Fruit fly (Drosophila melanogaster) whole organism, wandering third instar larva: ENCODE measurements around the gene CG34117.
A peak's percentile ranks its signal among the peaks of the same experiment; 100 is the strongest.

Source experiments
- Abd-B ChIP-seq: fragments of >200 bp; optimal IDR thresholded peaks from 2 replicates; lab custom pipeline; 2017; ENCODE audit warnings: missing biosample characterization, missing genetic modification characterization
- CG32264 ChIP-seq: fragments of 200-800 bp; sonication (Bioruptor generic); optimal IDR thresholded peaks from 2 replicates; lab custom pipeline; 2016; ENCODE audit warnings: missing biosample characterization, missing genetic modification characterization
- CG9705 ChIP-seq: fragments of 200-800 bp; sonication (Bioruptor generic); optimal IDR thresholded peaks from 2 replicates; lab custom pipeline; 2018; ENCODE audit warnings: missing biosample characterization, mild to moderate bottlenecking, missing genetic modification characterization
- CrebA ChIP-seq: fragments of 200-800 bp; sonication (Bioruptor generic); optimal IDR thresholded peaks from 2 replicates; lab custom pipeline; 2016; ENCODE audit warnings: missing biosample characterization, mild to moderate bottlenecking, missing genetic modification characterization, borderline replicate concordance
- Dfd ChIP-seq: fragments of >200 bp; optimal IDR thresholded peaks from 2 replicates; lab custom pipeline; 2017; ENCODE audit warnings: missing biosample characterization, missing genetic modification characterization
- Dif ChIP-seq: fragments of 200-275, 200-300 bp; sonication (Bioruptor generic); optimal IDR thresholded peaks from 2 replicates; lab custom pipeline; 2018; ENCODE audit warnings: missing biosample characterization, missing genetic modification characterization; ENCODE audit not compliant: partially characterized antibody
- GATAd ChIP-seq: sonication (Bioruptor generic); optimal IDR thresholded peaks from 2 replicates; lab custom pipeline; 2016; ENCODE audit warnings: missing biosample characterization, missing genetic modification characterization
- HLH106 ChIP-seq: fragments of 200-800 bp; optimal IDR thresholded peaks from 3 replicates; lab custom pipeline; 2019; ENCODE audit warnings: missing biosample characterization, mild to moderate bottlenecking, missing genetic modification characterization, moderate library complexity
- Hnf4 ChIP-seq: fragments of 200-800 bp; sonication (Bioruptor generic); optimal IDR thresholded peaks from 2 replicates; lab custom pipeline; 2016; ENCODE audit warnings: missing biosample characterization, mild to moderate bottlenecking, missing genetic modification characterization
- Hr78 ChIP-seq: fragments of >200 bp; optimal IDR thresholded peaks from 2 replicates; lab custom pipeline; 2017; ENCODE audit warnings: missing biosample characterization, missing genetic modification characterization
- Hr83 ChIP-seq: fragments of 200-300 bp; sonication (Bioruptor generic); optimal IDR thresholded peaks from 2 replicates; lab custom pipeline; 2016; ENCODE audit warnings: missing biosample characterization, mild to moderate bottlenecking, missing genetic modification characterization, moderate library complexity; ENCODE audit not compliant: poor library complexity, severe bottlenecking
- Jra ChIP-seq: sonication (Bioruptor generic); optimal IDR thresholded peaks from 2 replicates; lab custom pipeline; 2016; ENCODE audit warnings: missing biosample characterization, missing genetic modification characterization
- Mio ChIP-seq: sonication (Bioruptor generic); optimal IDR thresholded peaks from 2 replicates; lab custom pipeline; 2016; ENCODE audit warnings: missing biosample characterization, missing genetic modification characterization
- Myc ChIP-seq: fragments of >200 bp; optimal IDR thresholded peaks from 2 replicates; lab custom pipeline; 2017
- N ChIP-seq: fragments of >200 bp; optimal IDR thresholded peaks from 2 replicates; lab custom pipeline; 2018; ENCODE audit warnings: missing biosample characterization, missing external identifiers, missing genetic modification characterization
- OdsH ChIP-seq: fragments of 200-800 bp; sonication (Bioruptor generic); optimal IDR thresholded peaks from 2 replicates; lab custom pipeline; 2016; ENCODE audit warnings: missing biosample characterization, mild to moderate bottlenecking, missing genetic modification characterization
- Rel ChIP-seq, 2 experiments: fragments of 200-800 bp; sonication (Bioruptor generic) in 1 of 2; optimal IDR thresholded peaks; 2 replicates in 1 of 2; 3 replicates in 1 of 2; lab custom pipeline; 2016 to 2019; ENCODE audit warnings: mild to moderate bottlenecking in 2 of 2, missing biosample characterization in 2 of 2, missing genetic modification characterization in 2 of 2, moderate library complexity in 1 of 2
- Sp1 ChIP-seq: fragments of 200-800 bp; sonication (Bioruptor generic); optimal IDR thresholded peaks from 3 replicates; lab custom pipeline; 2019; ENCODE audit warnings: missing biosample characterization, mild to moderate bottlenecking, missing genetic modification characterization, moderate library complexity
- Vsx2 ChIP-seq: fragments of 200-300, 225-300 bp; sonication (Bioruptor generic); optimal IDR thresholded peaks from 2 replicates; lab custom pipeline; 2018; ENCODE audit warnings: missing biosample characterization, missing genetic modification characterization; ENCODE audit not compliant: partially characterized antibody
- br ChIP-seq: fragments of 200-800 bp; sonication (Bioruptor generic); optimal IDR thresholded peaks from 2 replicates; lab custom pipeline; 2016; ENCODE audit warnings: missing biosample characterization, missing genetic modification characterization
- brk ChIP-seq: fragments of 200-800 bp; sonication (Bioruptor generic); optimal IDR thresholded peaks from 2 replicates; lab custom pipeline; 2016; ENCODE audit warnings: missing biosample characterization, mild to moderate bottlenecking, missing genetic modification characterization
- dl ChIP-seq, 2 experiments: fragments of 175-275, 200-275 bp in 1 of 2; fragments of 200-275 bp in 1 of 2; sonication (Bioruptor generic); optimal IDR thresholded peaks; lab custom pipeline; 2018; ENCODE audit warnings: mild to moderate bottlenecking in 2 of 2, missing biosample characterization in 2 of 2, missing genetic modification characterization in 2 of 2, moderate library complexity in 2 of 2; ENCODE audit not compliant: partially characterized antibody in 2 of 2, insufficient read depth in 1 of 2
- dsf ChIP-seq: sonication (Bioruptor generic); optimal IDR thresholded peaks from 2 replicates; lab custom pipeline; 2016; ENCODE audit warnings: missing biosample characterization, missing genetic modification characterization, borderline replicate concordance
- ey ChIP-seq: fragments of 200-800 bp; sonication (Bioruptor generic); optimal IDR thresholded peaks from 2 replicates; lab custom pipeline; 2016; ENCODE audit warnings: missing biosample characterization, missing genetic modification characterization
- foxo ChIP-seq, 2 experiments: fragments of 200-800 bp; sonication (Bioruptor generic); optimal IDR thresholded peaks; 2 replicates in 1 of 2; 3 replicates in 1 of 2; lab custom pipeline; 2016 to 2017; ENCODE audit warnings: missing biosample characterization in 2 of 2, missing genetic modification characterization in 2 of 2
- fru ChIP-seq: fragments of 200-800 bp; sonication (Bioruptor generic); optimal IDR thresholded peaks from 3 replicates; lab custom pipeline; 2016; ENCODE audit warnings: missing biosample characterization, mild to moderate bottlenecking, missing genetic modification characterization
- h ChIP-seq: fragments of 200-800 bp; sonication (Bioruptor generic); optimal IDR thresholded peaks from 3 replicates; lab custom pipeline; 2016; ENCODE audit warnings: missing biosample characterization, mild to moderate bottlenecking, missing genetic modification characterization
- jim ChIP-seq: fragments of 175-275, 200-325 bp; sonication (Bioruptor generic); optimal IDR thresholded peaks from 2 replicates; lab custom pipeline; 2016; ENCODE audit warnings: missing biosample characterization, mild to moderate bottlenecking, missing genetic modification characterization
- lola ChIP-seq: fragments of >200 bp; optimal IDR thresholded peaks from 2 replicates; lab custom pipeline; 2017; ENCODE audit warnings: missing biosample characterization, missing genetic modification characterization
- pan ChIP-seq: fragments of >200 bp; optimal IDR thresholded peaks from 2 replicates; lab custom pipeline; 2017
- psq ChIP-seq: fragments of 200-800 bp; sonication (Bioruptor generic); optimal IDR thresholded peaks from 3 replicates; lab custom pipeline; 2017; ENCODE audit warnings: missing biosample characterization, mild to moderate bottlenecking, missing genetic modification characterization, moderate library complexity
- rgr ChIP-seq: fragments of 200-800 bp; sonication (Bioruptor generic); optimal IDR thresholded peaks from 3 replicates; lab custom pipeline; 2016; ENCODE audit warnings: missing biosample characterization, mild to moderate bottlenecking, missing genetic modification characterization
- sage ChIP-seq: fragments of 200-800 bp; sonication (Bioruptor generic); optimal IDR thresholded peaks from 2 replicates; lab custom pipeline; 2016; ENCODE audit warnings: missing biosample characterization, mild to moderate bottlenecking, missing genetic modification characterization
- sv ChIP-seq: fragments of 200-800 bp; sonication (Bioruptor generic); optimal IDR thresholded peaks from 3 replicates; lab custom pipeline; 2016; ENCODE audit warnings: missing biosample characterization, missing genetic modification characterization
- tai ChIP-seq: sonication (Bioruptor generic); optimal IDR thresholded peaks from 2 replicates; lab custom pipeline; 2016; ENCODE audit warnings: missing biosample characterization, missing genetic modification characterization
- usp ChIP-seq: fragments of >200 bp; optimal IDR thresholded peaks from 2 replicates; lab custom pipeline; 2017; ENCODE audit warnings: missing biosample characterization, missing genetic modification characterization
- woc ChIP-seq: sonication (Bioruptor generic); optimal IDR thresholded peaks from 2 replicates; lab custom pipeline; 2016; ENCODE audit warnings: missing biosample characterization, mild to moderate bottlenecking, missing genetic modification characterization

CG34117 gene

dm6 chr3R:9411928-9412640 is 12.2 kb upstream of the CG34117 start, which contains the start of the genes Task7 and alpha-Man-IIa:
Gene Task7, minus strand, starts transcription at chr3R:9412293.
Gene alpha-Man-IIa, plus strand, starts transcription at chr3R:9412548.
- no peak for TF ChIP-seq dsf (GFP tag; lab: Kevin White, UChicago)
- no peak for TF ChIP-seq Abd-B (GFP tag; lab: Kevin White, UChicago)
- TF ChIP-seq Myc, result peak; percentile 35

dm6 chr3R:9410182-9410581 is 10.3 kb upstream of the CG34117 start, which contains the start of gene betaTub85D:
Gene betaTub85D, minus strand, starts transcription at chr3R:9410282.
- TF ChIP-seq CG32264 (GFP tag; lab: Kevin White, UChicago) (no peak), HLH106 (tag; lab: Kevin White, UChicago) (no peak), brk (GFP tag; lab: Kevin White, UChicago) (no peak), OdsH (no peak), Jra (GFP tag; lab: Kevin White, UChicago) (no peak), sv (GFP tag; lab: Kevin White, UChicago) (no peak), rgr (GFP tag; lab: Kevin White, UChicago) (no peak), Dif (GFP tag; lab: Kevin White, UChicago) (no peak), fru (no peak), sage (GFP tag; lab: Kevin White, UChicago) (no peak), psq (GFP tag; lab: Kevin White, UChicago) (no peak)
- TF ChIP-seq, all 38 proteins: peak for 0

dm6 chr3R:9408069-9408468 is 8.2 kb upstream of the CG34117 start, which contains the start of gene CG44261:
Gene CG44261, minus strand, starts transcription at chr3R:9408169.
- TF ChIP-seq Dfd (GFP tag; lab: Kevin White, UChicago) (no peak), Sp1 (GFP tag; lab: Kevin White, UChicago) (no peak), psq (GFP tag; lab: Kevin White, UChicago) (no peak), dsf (GFP tag; lab: Kevin White, UChicago) (no peak), CG32264 (GFP tag; lab: Kevin White, UChicago) (no peak), foxo (GFP tag; optimal IDR thresholded peaks at IDR 0.05; lab: Kevin White, UChicago) (no peak), h (no peak), HLH106 (tag; lab: Kevin White, UChicago) (no peak), fru (no peak), Hr83 (GFP tag; lab: Kevin White, UChicago) (no peak), ey (GFP tag; lab: Kevin White, UChicago) (no peak), Vsx2 (GFP tag; lab: Kevin White, UChicago) (no peak), brk (GFP tag; lab: Kevin White, UChicago) (no peak), tai (GFP tag; lab: Kevin White, UChicago) (no peak), usp (no peak), lola (no peak)

dm6 chr3R:9404104-9404512 is 4.3 kb upstream of the CG34117 start, which contains the start of the genes CG9356, BBIP1 and CG8135:
Gene CG9356, minus strand, starts transcription at chr3R:9404269.
Gene BBIP1, plus strand, starts transcription at chr3R:9404385.
Gene CG8135, plus strand, starts transcription at chr3R:9404385.
- peak; percentile 62 for TF ChIP-seq psq (GFP tag; lab: Kevin White, UChicago)
- TF ChIP-seq N (GFP tag; lab: Kevin White, UChicago), result no peak
- peak; percentile 81 for TF ChIP-seq sv (GFP tag; lab: Kevin White, UChicago)
- TF ChIP-seq rgr (GFP tag; lab: Kevin White, UChicago), result peak; percentile 82
- TF ChIP-seq Dfd (GFP tag; lab: Kevin White, UChicago), result no peak
- TF ChIP-seq Hnf4 (GFP tag; lab: Kevin White, UChicago), result no peak
- TF ChIP-seq Jra (GFP tag; lab: Kevin White, UChicago), result no peak
- TF ChIP-seq CG32264 (GFP tag; lab: Kevin White, UChicago), result peak; percentile 75
- peak; percentile 34 for TF ChIP-seq Myc
- TF ChIP-seq fru, result no peak
- TF ChIP-seq Vsx2 (GFP tag; lab: Kevin White, UChicago), result no peak
- no peak for TF ChIP-seq dsf (GFP tag; lab: Kevin White, UChicago)
- TF ChIP-seq br, result no peak
- TF ChIP-seq dl (GFP tag; optimal IDR thresholded peaks at IDR 0.05; lab: Kevin White, UChicago; ENCODE audit: insufficient read depth in 1 of 2, partially characterized antibody in 2 of 2), result no peak
- TF ChIP-seq Mio (GFP tag; lab: Kevin White, UChicago), result no peak
- no peak for TF ChIP-seq woc (GFP tag; lab: Kevin White, UChicago)
- peak; percentile 31 for TF ChIP-seq CG9705 (GFP tag; lab: Kevin White, UChicago)
- no peak for TF ChIP-seq Sp1 (GFP tag; lab: Kevin White, UChicago)
- peak; percentile 11 for TF ChIP-seq GATAd
- TF ChIP-seq HLH106 (tag; lab: Kevin White, UChicago), result no peak
- TF ChIP-seq h, result no peak
- TF ChIP-seq Rel (GFP tag; optimal IDR thresholded peaks at IDR 0.05; lab: Kevin White, UChicago), result no peak
- peak; percentile 98 for TF ChIP-seq Rel (tag; optimal IDR thresholded peaks at IDR 0.05; lab: Kevin White, UChicago)
- TF ChIP-seq foxo (GFP tag; optimal IDR thresholded peaks at IDR 0.05; lab: Kevin White, UChicago), result peak in 1 of 2 experiments; percentile 86
- TF ChIP-seq CrebA (GFP tag; lab: Kevin White, UChicago), result no peak
- no peak for TF ChIP-seq usp
- TF ChIP-seq Hr78 (GFP tag; lab: Kevin White, UChicago), result no peak
- peak; percentile 83 for TF ChIP-seq ey (GFP tag; lab: Kevin White, UChicago)
- no peak for TF ChIP-seq Dif (GFP tag; lab: Kevin White, UChicago)
- TF ChIP-seq lola, result no peak
- peak; percentile 8 for TF ChIP-seq jim
- no peak for TF ChIP-seq tai (GFP tag; lab: Kevin White, UChicago)
- peak; percentile 73 for TF ChIP-seq Hr83 (GFP tag; lab: Kevin White, UChicago)
- no peak for TF ChIP-seq brk (GFP tag; lab: Kevin White, UChicago)
- TF ChIP-seq Abd-B (GFP tag; lab: Kevin White, UChicago), result no peak
- no peak for TF ChIP-seq sage (GFP tag; lab: Kevin White, UChicago)
- TF ChIP-seq pan (lab: Kevin White, UChicago), result no peak
- TF ChIP-seq OdsH, result peak; percentile 61
